Worm (Caenorhabditis elegans): ENCODE results near the gene fbxb-88.

- TF ChIP-seq mxl-2 (GFP tag; conservative IDR thresholded peaks at IDR 0.05) (no peak), dpl-1 (GFP tag; optimal IDR thresholded peaks at IDR 0.05) (no peak), ceh-44 (GFP tag; IDR thresholded peaks at IDR 0.05) (no peak), ceh-28 (tag; optimal IDR thresholded peaks at IDR 0.05) (no peak), hmg-1.1 (GFP tag; IDR thresholded peaks at IDR 0.05) (no peak), nhr-25 (tag; optimal IDR thresholded peaks at IDR 0.05; ENCODE audit: borderline replicate concordance, insufficient read depth) (no peak), F49E8.2 (tag; optimal IDR thresholded peaks at IDR 0.05; ENCODE audit: borderline replicate concordance) (no peak), zag-1 (tag; optimal IDR thresholded peaks at IDR 0.05) (no peak), nhr-6 (tag; optimal IDR thresholded peaks at IDR 0.05) (no peak), aly-2 (tag; optimal IDR thresholded peaks at IDR 0.05) (no peak), Y75B8A.6 (GFP tag; IDR thresholded peaks at IDR 0.05) (no peak), jun-1 (tag; optimal IDR thresholded peaks at IDR 0.05) (no peak)
These were observed 5.9 kb downstream of the fbxb-88 start, which contains the start of gene lact-5 for ce11 chrII:4821739-4822138.
